Worm (Caenorhabditis elegans): ENCODE measurements around the gene sra-31.

The sra-31 gene

ce11 chrII:6544842-6545410, 33.4 kb downstream of the sra-31 start, which contains the start of gene lron-15:
Gene lron-15 (minus strand): TSS chrII:6544892.
- TF ChIP-seq F10E7.11 (tag; optimal IDR thresholded peaks at IDR 0.05) (no peak), mcd-1 (GFP tag; IDR thresholded peaks at IDR 0.05) (no peak), lin-40 (tag; optimal IDR thresholded peaks at IDR 0.05) (no peak), mxl-1 (tag; optimal IDR thresholded peaks at IDR 0.05) (no peak), fkh-3 (tag; optimal IDR thresholded peaks at IDR 0.05) (no peak), ets-4 (GFP tag; optimal IDR thresholded peaks at IDR 0.05) (no peak), attf-3 (GFP tag; conservative IDR thresholded peaks at IDR 0.05) (no peak), nfyb-1 (GFP tag; IDR thresholded peaks at IDR 0.05) (no peak), F33H1.4 (GFP tag; IDR thresholded peaks at IDR 0.05) (no peak), bed-2 (GFP tag; IDR thresholded peaks at IDR 0.05) (no peak), attf-5 (GFP tag; optimal IDR thresholded peaks at IDR 0.05) (no peak), B0035.1 (tag; optimal IDR thresholded peaks at IDR 0.05) (no peak), ztf-26 (tag; optimal IDR thresholded peaks at IDR 0.05) (no peak), rpc-1 (optimal IDR thresholded peaks at IDR 0.05) (no peak), rpc-1 (tag; optimal IDR thresholded peaks at IDR 0.05) (no peak), F55B11.4 (tag; optimal IDR thresholded peaks at IDR 0.05; ENCODE audit: borderline replicate concordance, insufficient read depth) (no peak), F57A8.1 (GFP tag; optimal IDR thresholded peaks at IDR 0.05) (no peak), egl-18 (GFP tag; IDR thresholded peaks at IDR 0.05) (no peak)

ce11 chrII:6535957-6536424, 42.3 kb downstream of the sra-31 start, which contains the start of gene utp-20:
Gene utp-20 (plus strand): TSS chrII:6536374.
- TF ChIP-seq B0336.3 (GFP tag; IDR thresholded peaks at IDR 0.05), result no peak
- no peak for TF ChIP-seq attf-6 (GFP tag; IDR thresholded peaks at IDR 0.05)
- no peak for TF ChIP-seq unc-62 (GFP tag; optimal IDR thresholded peaks at IDR 0.05)
- peak; percentile 28 for TF ChIP-seq lsl-1 (GFP tag; optimal IDR thresholded peaks at IDR 0.05)
- no peak for TF ChIP-seq cebp-2 (GFP tag; IDR thresholded peaks at IDR 0.05)
- TF ChIP-seq lin-35 (GFP tag; optimal IDR thresholded peaks at IDR 0.05), result peak in 1 of 3 experiments; percentile 79
- no peak for TF ChIP-seq snpc-1.1 (tag; optimal IDR thresholded peaks at IDR 0.05; ENCODE audit: insufficient read depth)
- peak; percentile 95 for TF ChIP-seq F23B12.7 (tag; optimal IDR thresholded peaks at IDR 0.05; ENCODE audit: insufficient read depth)
- TF ChIP-seq T07F8.4 (tag; optimal IDR thresholded peaks at IDR 0.05), result no peak
- no peak for TF ChIP-seq nhr-179 (tag; optimal IDR thresholded peaks at IDR 0.05)
- TF ChIP-seq dpl-1 (GFP tag; optimal IDR thresholded peaks at IDR 0.05), result peak; percentile 59
- TF ChIP-seq dox-1 (GFP tag; IDR thresholded peaks at IDR 0.05), result no peak
- TF ChIP-seq ets-4 (GFP tag; optimal IDR thresholded peaks at IDR 0.05), result no peak
- TF ChIP-seq mcd-1 (GFP tag; IDR thresholded peaks at IDR 0.05), result peak; percentile 93
- TF ChIP-seq lin-54 (GFP tag; optimal IDR thresholded peaks at IDR 0.05), result peak; percentile 83
- no peak for TF ChIP-seq ceh-79 (tag; optimal IDR thresholded peaks at IDR 0.05)
- TF ChIP-seq B0035.1 (tag; optimal IDR thresholded peaks at IDR 0.05), result no peak
- no peak for TF ChIP-seq K11D2.4 (GFP tag; IDR thresholded peaks at IDR 0.05)
- TF ChIP-seq ztf-26 (tag; optimal IDR thresholded peaks at IDR 0.05), result no peak
- TF ChIP-seq egl-18 (GFP tag; IDR thresholded peaks at IDR 0.05), result no peak
- no peak for TF ChIP-seq Y53F4B.3 (GFP tag; IDR thresholded peaks at IDR 0.05)
- no peak for TF ChIP-seq ceh-40 (GFP tag; IDR thresholded peaks at IDR 0.05)
- no peak for TF ChIP-seq sptf-2 (GFP tag; optimal IDR thresholded peaks at IDR 0.05)
- TF ChIP-seq F55B11.4 (tag; optimal IDR thresholded peaks at IDR 0.05; ENCODE audit: borderline replicate concordance, insufficient read depth), result no peak
- TF ChIP-seq sdz-38 (tag; optimal IDR thresholded peaks at IDR 0.05), result no peak
- TF ChIP-seq F10E7.11 (tag; optimal IDR thresholded peaks at IDR 0.05), result no peak
- TF ChIP-seq tbp1 (GFP tag; optimal IDR thresholded peaks at IDR 0.05), result no peak
- no peak for TF ChIP-seq akir-1 (GFP tag; optimal IDR thresholded peaks at IDR 0.05)
- no peak for TF ChIP-seq lag-1 (GFP tag; IDR thresholded peaks at IDR 0.05)
- no peak for TF ChIP-seq lin-26 (GFP tag; IDR thresholded peaks at IDR 0.05)
- no peak for TF ChIP-seq F22D6.2 (tag; optimal IDR thresholded peaks at IDR 0.05)
- TF ChIP-seq B0019.2 (GFP tag; conservative IDR thresholded peaks at IDR 0.05), result no peak
- no peak for TF ChIP-seq hsf-1 (GFP tag; IDR thresholded peaks at IDR 0.05)
- no peak for TF ChIP-seq unc-130 (GFP tag; optimal IDR thresholded peaks at IDR 0.05)
- peak; percentile 70 for TF ChIP-seq efl-1 (GFP tag; optimal IDR thresholded peaks at IDR 0.05)
- no peak for TF ChIP-seq hlh-26 (GFP tag; conservative IDR thresholded peaks at IDR 0.05)
